Worm (Caenorhabditis elegans): ENCODE results near the gene C35B1.7.

ce11 chrIV:4120263-4120662, 11.4 kb downstream of the C35B1.7 start, which contains the start of gene F49F1.5:
- no peak for TF ChIP-seq unc-62 (GFP tag; optimal IDR thresholded peaks at IDR 0.05)
- TF ChIP-seq ztf-11 (tag; optimal IDR thresholded peaks at IDR 0.05), result no peak
- TF ChIP-seq elt-2 (tag; optimal IDR thresholded peaks at IDR 0.05), result peak; percentile 63
- no peak for TF ChIP-seq pqm-1 (tag; optimal IDR thresholded peaks at IDR 0.05)
- no peak for TF ChIP-seq snpc-4 (tag; optimal IDR thresholded peaks at IDR 0.05)
- no peak for TF ChIP-seq lin-39 (tag; optimal IDR thresholded peaks at IDR 0.05)
- no peak for TF ChIP-seq unc-39 (tag; optimal IDR thresholded peaks at IDR 0.05)
